Worm (Caenorhabditis elegans) whole organism, L1 larva: ENCODE data around the gene bed-2.

Source experiments
- C34B4.2 ChIP-seq: sonication (generic microtip); optimal IDR thresholded peaks from 2 replicates; lab custom pipeline; 2017; ENCODE audit warnings: mild to moderate bottlenecking, missing genetic modification characterization, missing compliant biosample characterization
- F16B12.6 ChIP-seq: fragments of 150-350 bp; optimal IDR thresholded peaks from 2 replicates; lab custom pipeline; 2014; ENCODE audit warnings: missing biosample characterization, missing genetic modification characterization
- Y116A8C.19 ChIP-seq: sonication (generic microtip); optimal IDR thresholded peaks from 2 replicates; lab custom pipeline; 2016; ENCODE audit warnings: missing compliant biosample characterization, missing genetic modification characterization, borderline replicate concordance
- aha-1 ChIP-seq: fragments of 150-350 bp; optimal IDR thresholded peaks from 2 replicates; lab custom pipeline; 2014; ENCODE audit warnings: missing biosample characterization, missing genetic modification characterization
- alr-1 ChIP-seq: fragments of 200-800 bp; sonication (Bioruptor generic); optimal IDR thresholded peaks from 2 replicates; lab custom pipeline; 2018; ENCODE audit warnings: borderline replicate concordance, mild to moderate bottlenecking, missing genetic modification characterization, missing compliant biosample characterization
- aly-2 ChIP-seq: fragments of 150-350 bp; optimal IDR thresholded peaks from 2 replicates; lab custom pipeline; 2014; ENCODE audit warnings: missing biosample characterization, missing genetic modification characterization
- ama-1 ChIP-seq: fragments of 150-350 bp; optimal IDR thresholded peaks from 2 replicates; lab custom pipeline; 2014
- ceh-90 ChIP-seq: sonication (generic microtip); optimal IDR thresholded peaks from 2 replicates; lab custom pipeline; 2016; ENCODE audit warnings: missing genetic modification characterization, missing compliant biosample characterization
- ces-1 ChIP-seq: fragments of 150-350 bp; optimal IDR thresholded peaks from 2 replicates; lab custom pipeline; 2014; ENCODE audit warnings: missing biosample characterization, missing genetic modification reagents, missing genetic modification characterization
- dpl-1 ChIP-seq, 3 experiments: fragments of 150-350 bp in 2 of 3; sonication (generic microtip) in 1 of 3; optimal IDR thresholded peaks; 2 replicates each; lab custom pipeline; 2014 to 2017; ENCODE audit warnings: missing biosample characterization in 3 of 3, missing genetic modification characterization in 3 of 3, missing genetic modification reagents in 3 of 3
- dsc-1 ChIP-seq: sonication (generic microtip); optimal IDR thresholded peaks from 2 replicates; lab custom pipeline; 2016; ENCODE audit warnings: mild to moderate bottlenecking, missing genetic modification characterization, missing compliant biosample characterization
- efl-1 ChIP-seq, 4 experiments: fragments of 150-350 bp; optimal IDR thresholded peaks in 3 of 4; peaks in 1 of 4; 1 replicate in 1 of 4; 2 replicates in 3 of 4; lab custom pipeline; 2014; ENCODE audit warnings: missing biosample characterization in 2 of 4, missing genetic modification characterization in 2 of 4, missing genetic modification reagents in 2 of 4
- efl-3 ChIP-seq: fragments of 200-800 bp; sonication (Bioruptor generic); optimal IDR thresholded peaks from 2 replicates; lab custom pipeline; 2018; ENCODE audit warnings: mild to moderate bottlenecking, missing genetic modification characterization, missing compliant biosample characterization
- egl-27 ChIP-seq, 2 experiments: fragments of 150-350 bp in 1 of 2; sonication (generic microtip); optimal IDR thresholded peaks; 3 replicates each; lab custom pipeline; 2017 to 2018; ENCODE audit warnings: missing biosample characterization in 2 of 2, missing genetic modification characterization in 2 of 2, missing genetic modification reagents in 2 of 2
- elt-2 ChIP-seq: sonication (generic microtip); optimal IDR thresholded peaks from 2 replicates; lab custom pipeline; 2016; ENCODE audit warnings: missing genetic modification characterization, mild to moderate bottlenecking, inconsistent platforms, missing compliant biosample characterization, missing genetic modification reagents
- fkh-10 ChIP-seq: sonication (generic microtip); optimal IDR thresholded peaks from 2 replicates; lab custom pipeline; 2017; ENCODE audit warnings: missing biosample characterization, missing genetic modification reagents, missing genetic modification characterization
- fkh-8 ChIP-seq: sonication (generic microtip); optimal IDR thresholded peaks from 2 replicates; lab custom pipeline; 2016; ENCODE audit warnings: mild to moderate bottlenecking, missing genetic modification characterization, missing compliant biosample characterization
- fos-1 ChIP-seq: fragments of 150-350 bp; optimal IDR thresholded peaks from 2 replicates; lab custom pipeline; 2014; ENCODE audit warnings: missing biosample characterization, missing genetic modification characterization
- hpl-2 ChIP-seq: fragments of 150-350 bp; optimal IDR thresholded peaks from 2 replicates; lab custom pipeline; 2014; ENCODE audit warnings: missing biosample characterization, missing genetic modification reagents, missing genetic modification characterization
- irx-1 ChIP-seq: sonication (generic microtip); optimal IDR thresholded peaks from 2 replicates; lab custom pipeline; 2016; ENCODE audit warnings: missing genetic modification characterization, missing compliant biosample characterization
- lin-35 ChIP-seq, 2 experiments: fragments of 150-350 bp; optimal IDR thresholded peaks; 2 replicates each; lab custom pipeline; 2014; ENCODE audit warnings: missing biosample characterization in 2 of 2, missing genetic modification characterization in 2 of 2, missing genetic modification reagents in 2 of 2
- lin-39 ChIP-seq: fragments of 150-350 bp; optimal IDR thresholded peaks from 2 replicates; lab custom pipeline; 2014; ENCODE audit warnings: missing biosample characterization, missing genetic modification reagents, missing genetic modification characterization
- lsy-2 ChIP-seq, 2 experiments: fragments of 150-350 bp; optimal IDR thresholded peaks; 2 replicates each; lab custom pipeline; 2014; ENCODE audit warnings: missing biosample characterization in 2 of 2, missing genetic modification characterization in 2 of 2
- mab-9 ChIP-seq: fragments of 200-800 bp; sonication (Bioruptor generic); IDR thresholded peaks from 2 replicates; pipeline ENCODE4 v1.3.6; 2022; ENCODE audit warnings: missing genetic modification reagents, missing genetic modification characterization, missing compliant biosample characterization
- mep-1 ChIP-seq: fragments of 150-350 bp; optimal IDR thresholded peaks from 2 replicates; lab custom pipeline; 2014; ENCODE audit warnings: missing biosample characterization, missing genetic modification characterization
- nhr-12 ChIP-seq: sonication (generic microtip); optimal IDR thresholded peaks from 2 replicates; lab custom pipeline; 2017; ENCODE audit warnings: missing biosample characterization, missing genetic modification characterization
- nhr-20 ChIP-seq: sonication (generic microtip); optimal IDR thresholded peaks from 2 replicates; lab custom pipeline; 2016; ENCODE audit warnings: mild to moderate bottlenecking, missing genetic modification characterization, missing compliant biosample characterization
- nhr-28 ChIP-seq: fragments of 150-350 bp; optimal IDR thresholded peaks from 2 replicates; lab custom pipeline; 2014; ENCODE audit warnings: missing biosample characterization, missing genetic modification characterization
- nhr-76 ChIP-seq: sonication (generic microtip); optimal IDR thresholded peaks from 2 replicates; lab custom pipeline; 2017; ENCODE audit warnings: missing biosample characterization, missing genetic modification characterization
- nhr-77 ChIP-seq: fragments of 150-350 bp; optimal IDR thresholded peaks from 2 replicates; lab custom pipeline; 2014; ENCODE audit warnings: missing biosample characterization, missing genetic modification characterization
- nhr-85 ChIP-seq: sonication (generic microtip); peaks from one replicate; lab custom pipeline; 2016; ENCODE audit warnings: missing genetic modification characterization, inconsistent platforms, missing compliant biosample characterization
- pag-3 ChIP-seq: sonication (generic microtip); optimal IDR thresholded peaks from 2 replicates; lab custom pipeline; 2017; ENCODE audit warnings: missing genetic modification characterization, mild to moderate bottlenecking, missing compliant biosample characterization, antibody characterized with exemption, borderline replicate concordance; ENCODE audit not compliant: insufficient read depth
- pax-3 ChIP-seq: fragments of 200-800 bp; sonication (Bioruptor generic); optimal IDR thresholded peaks from 2 replicates; lab custom pipeline; 2018; ENCODE audit warnings: mild to moderate bottlenecking, missing genetic modification characterization, moderate library complexity, missing compliant biosample characterization
- pqm-1 ChIP-seq: sonication (generic microtip); optimal IDR thresholded peaks from 3 replicates; lab custom pipeline; 2017; ENCODE audit warnings: missing biosample characterization, missing genetic modification characterization
- rnt-1 ChIP-seq: sonication (generic microtip); optimal IDR thresholded peaks from 2 replicates; lab custom pipeline; 2016; ENCODE audit warnings: mild to moderate bottlenecking, missing genetic modification characterization, moderate library complexity, missing compliant biosample characterization
- snu-23 ChIP-seq: sonication (generic microtip); optimal IDR thresholded peaks from 2 replicates; lab custom pipeline; 2016; ENCODE audit warnings: missing genetic modification characterization, missing compliant biosample characterization
- sup-37 ChIP-seq: fragments of 200-800 bp; sonication (Bioruptor generic); optimal IDR thresholded peaks from 2 replicates; lab custom pipeline; 2018; ENCODE audit warnings: mild to moderate bottlenecking, missing genetic modification characterization, missing compliant biosample characterization
- swsn-7 ChIP-seq: sonication (generic microtip); optimal IDR thresholded peaks from 2 replicates; lab custom pipeline; 2016; ENCODE audit warnings: missing genetic modification characterization, missing compliant biosample characterization
- tbx-2 ChIP-seq: sonication (generic microtip); optimal IDR thresholded peaks from 2 replicates; lab custom pipeline; 2016; ENCODE audit warnings: missing genetic modification characterization, missing compliant biosample characterization
- tlp-1 ChIP-seq: fragments of 150-350 bp; optimal IDR thresholded peaks from 2 replicates; lab custom pipeline; 2014; ENCODE audit warnings: missing biosample characterization, missing genetic modification characterization
- unc-130 ChIP-seq: fragments of 150-350 bp; optimal IDR thresholded peaks from 2 replicates; lab custom pipeline; 2017; ENCODE audit warnings: missing biosample characterization, missing genetic modification characterization, inconsistent platforms
- unc-98 ChIP-seq: fragments of 200-800 bp; sonication (Bioruptor generic); IDR thresholded peaks from 2 replicates; pipeline ENCODE4 v1.3.6; 2022; ENCODE audit warnings: missing genetic modification characterization, missing compliant biosample characterization
- vab-15 ChIP-seq: sonication (generic microtip); optimal IDR thresholded peaks from 2 replicates; lab custom pipeline; 2017; ENCODE audit warnings: missing genotype, mild to moderate bottlenecking, missing genetic modification characterization, missing compliant biosample characterization
- xbp-1 ChIP-seq: sonication (generic microtip); optimal IDR thresholded peaks from 2 replicates; lab custom pipeline; 2016; ENCODE audit warnings: missing genetic modification characterization, missing compliant biosample characterization
- ztf-4 ChIP-seq: fragments of 150-350 bp; optimal IDR thresholded peaks from 2 replicates; lab custom pipeline; 2014; ENCODE audit warnings: missing biosample characterization, missing genetic modification characterization

bed-2 gene

ce11 chrIII:11444796-11445386 is 25.7 kb downstream of the bed-2 start (continued):
- TF ChIP-seq fos-1 (tag; lab: Kevin White, UChicago): no peak
- TF ChIP-seq Y116A8C.19 (tag; lab: Kevin White, UChicago): no peak
- no peak for TF ChIP-seq ztf-4
- no peak for TF ChIP-seq aly-2 (tag; lab: Kevin White, UChicago)
- peak in 1 of 3 experiments; percentile 8 for TF ChIP-seq dpl-1 (GFP tag; optimal IDR thresholded peaks at IDR 0.05; lab: Kevin White, UChicago)
- no peak for TF ChIP-seq egl-27 (tag; optimal IDR thresholded peaks at IDR 0.05; lab: Kevin White, UChicago)
- TF ChIP-seq swsn-7 (tag; lab: Kevin White, UChicago): peak; percentile 30
- TF ChIP-seq efl-3 (GFP tag; lab: Kevin White, UChicago): no peak
- TF ChIP-seq mab-9 (GFP tag; lab: Robert Waterston, UW): no peak
- TF ChIP-seq ceh-90 (tag; lab: Kevin White, UChicago): no peak
- TF ChIP-seq ama-1: no peak
- TF ChIP-seq lin-39 (tag; lab: Kevin White, UChicago): no peak
- no peak for TF ChIP-seq tlp-1 (tag; lab: Kevin White, UChicago)
- no peak for TF ChIP-seq pag-3
- no peak for TF ChIP-seq nhr-12 (tag; lab: Kevin White, UChicago)
- TF ChIP-seq mep-1 (tag; lab: Kevin White, UChicago): peak; percentile 72
- TF ChIP-seq dsc-1 (tag; lab: Kevin White, UChicago): peak; percentile 3
- no peak for TF ChIP-seq unc-98
- no peak for TF ChIP-seq F16B12.6
- peak; percentile 42 for TF ChIP-seq unc-130 (tag; lab: Kevin White, UChicago)
- no peak for TF ChIP-seq ces-1 (GFP tag; lab: Kevin White, UChicago)
- TF ChIP-seq elt-2 (tag; lab: Kevin White, UChicago): peak; percentile 65
- peak; percentile 61 for TF ChIP-seq snu-23 (GFP tag; lab: Kevin White, UChicago)
- TF ChIP-seq pqm-1 (tag; lab: Kevin White, UChicago): no peak
- TF ChIP-seq lsy-2 (tag; optimal IDR thresholded peaks at IDR 0.05; lab: Kevin White, UChicago): peak; percentile 36 to 45
- peak in 1 of 2 experiments; percentile 58 for TF ChIP-seq lin-35 (GFP tag; optimal IDR thresholded peaks at IDR 0.05; lab: Kevin White, UChicago)
- no peak for TF ChIP-seq rnt-1 (tag; lab: Kevin White, UChicago)
- TF ChIP-seq fkh-10 (GFP tag; lab: Kevin White, UChicago): no peak
- no peak for TF ChIP-seq nhr-76 (tag; lab: Kevin White, UChicago)
- peak; percentile 11 for TF ChIP-seq tbx-2
- peak; percentile 78 for TF ChIP-seq nhr-85 (tag; lab: Kevin White, UChicago)
- peak; percentile 42 for TF ChIP-seq irx-1 (tag; lab: Kevin White, UChicago)
- TF ChIP-seq xbp-1: no peak
- TF ChIP-seq sup-37: no peak
- peak; percentile 30 for TF ChIP-seq nhr-28 (tag; lab: Kevin White, UChicago)

ce11 chrIII:11443408-11443994 is 27.1 kb downstream of the bed-2 start:
- TF ChIP-seq vab-15 (tag; lab: Kevin White, UChicago) (no peak), ama-1 (no peak), efl-1 (optimal IDR thresholded peaks at IDR 0.05; lab: Kevin White, UChicago) (no peak), efl-1 (GFP tag; optimal IDR thresholded peaks at IDR 0.05 in 1 of 2; lab: Kevin White, UChicago) (no peak), elt-2 (tag; lab: Kevin White, UChicago) (peak; percentile 0)

ce11 chrIII:11442556-11442955 is 28.1 kb downstream of the bed-2 start, which contains the start of gene sbp-1:
sbp-1 (minus strand) TSS chrIII:11442566.
- no peak for TF ChIP-seq ama-1
- TF ChIP-seq rnt-1 (tag; lab: Kevin White, UChicago): no peak
- no peak for TF ChIP-seq ces-1 (GFP tag; lab: Kevin White, UChicago)
- TF ChIP-seq efl-1 (optimal IDR thresholded peaks at IDR 0.05; lab: Kevin White, UChicago): no peak
- peak in 1 of 2 experiments; percentile 35 for TF ChIP-seq efl-1 (GFP tag; optimal IDR thresholded peaks at IDR 0.05 in 1 of 2; lab: Kevin White, UChicago)
- no peak for TF ChIP-seq pax-3 (tag; lab: Kevin White, UChicago)
- TF ChIP-seq hpl-2 (GFP tag; lab: Kevin White, UChicago): no peak
- no peak for TF ChIP-seq dpl-1 (GFP tag; optimal IDR thresholded peaks at IDR 0.05; lab: Kevin White, UChicago)
- TF ChIP-seq ztf-4: no peak
- no peak for TF ChIP-seq fkh-8 (tag; lab: Kevin White, UChicago)
- TF ChIP-seq nhr-77 (tag; lab: Kevin White, UChicago): no peak
- no peak for TF ChIP-seq alr-1
- TF ChIP-seq nhr-12 (tag; lab: Kevin White, UChicago): no peak
- no peak for TF ChIP-seq lin-39 (tag; lab: Kevin White, UChicago)
- TF ChIP-seq elt-2 (tag; lab: Kevin White, UChicago): peak; percentile 49
- peak in 1 of 2 experiments; percentile 10 for TF ChIP-seq lin-35 (GFP tag; optimal IDR thresholded peaks at IDR 0.05; lab: Kevin White, UChicago)
- no peak for TF ChIP-seq tbx-2
- TF ChIP-seq tlp-1 (tag; lab: Kevin White, UChicago): no peak
- no peak for TF ChIP-seq nhr-20 (tag; lab: Kevin White, UChicago)
- TF ChIP-seq C34B4.2 (tag; lab: Kevin White, UChicago): no peak
- no peak for TF ChIP-seq aha-1 (tag; lab: Kevin White, UChicago)
